Worm (Caenorhabditis elegans) whole organism, L3 larva: ENCODE data around the gene C09F5.3.

ENCODE experiments used
- aly-2 ChIP-seq: fragments of 150-350 bp; optimal IDR thresholded peaks from 2 replicates; lab custom pipeline; 2014; ENCODE audit warnings: missing biosample characterization, missing genetic modification characterization
- ceh-28 ChIP-seq: fragments of 150-350 bp; optimal IDR thresholded peaks from 2 replicates; lab custom pipeline; 2014; ENCODE audit warnings: missing biosample characterization, missing genetic modification reagents, missing genetic modification characterization
- ceh-82 ChIP-seq: fragments of 150-350 bp; optimal IDR thresholded peaks from 2 replicates; lab custom pipeline; 2014; ENCODE audit warnings: missing biosample characterization, missing genetic modification characterization
- egl-5 ChIP-seq: fragments of 150-350 bp; optimal IDR thresholded peaks from 2 replicates; lab custom pipeline; 2017; ENCODE audit warnings: missing biosample characterization, missing genetic modification reagents, missing genetic modification characterization, inconsistent platforms
- elt-2 ChIP-seq: sonication (generic microtip); optimal IDR thresholded peaks from 2 replicates; lab custom pipeline; 2016; ENCODE audit warnings: missing genetic modification reagents, mild to moderate bottlenecking, missing genetic modification characterization, missing compliant biosample characterization
- eor-1 ChIP-seq, 2 experiments: fragments of 150-350 bp; optimal IDR thresholded peaks; 2 replicates each; lab custom pipeline; 2014 to 2018; ENCODE audit warnings: missing biosample characterization in 2 of 2, missing genetic modification characterization in 2 of 2
- fkh-10 ChIP-seq: sonication (generic microtip); optimal IDR thresholded peaks from 2 replicates; lab custom pipeline; 2017; ENCODE audit warnings: missing biosample characterization, missing genetic modification reagents, missing genetic modification characterization
- fkh-2 ChIP-seq: fragments of 150-350 bp; optimal IDR thresholded peaks from 2 replicates; lab custom pipeline; 2014; ENCODE audit warnings: missing biosample characterization, missing genetic modification reagents, missing genetic modification characterization
- hmg-11 ChIP-seq: sonication (generic microtip); optimal IDR thresholded peaks from 2 replicates; lab custom pipeline; 2016; ENCODE audit warnings: missing genetic modification characterization, missing compliant biosample characterization
- jun-1 ChIP-seq: fragments of 150-350 bp; optimal IDR thresholded peaks from 2 replicates; lab custom pipeline; 2014; ENCODE audit warnings: missing biosample characterization, missing genetic modification reagents, missing genetic modification characterization
- lin-15B ChIP-seq: fragments of 150-350 bp; optimal IDR thresholded peaks from 2 replicates; lab custom pipeline; 2014; ENCODE audit warnings: missing biosample characterization, missing genetic modification characterization
- lin-39 ChIP-seq: fragments of 150-350 bp; optimal IDR thresholded peaks from 2 replicates; lab custom pipeline; 2018; ENCODE audit warnings: missing biosample characterization, missing genetic modification reagents, missing genetic modification characterization
- lsy-12 ChIP-seq: sonication (generic microtip); optimal IDR thresholded peaks from 2 replicates; lab custom pipeline; 2016; ENCODE audit warnings: mild to moderate bottlenecking, missing genetic modification characterization, missing compliant biosample characterization
- mdl-1 ChIP-seq: fragments of 150-350 bp; optimal IDR thresholded peaks from 2 replicates; lab custom pipeline; 2014; ENCODE audit warnings: missing biosample characterization, missing genetic modification characterization
- mml-1 ChIP-seq: fragments of 150-350 bp; sonication (generic microtip); optimal IDR thresholded peaks from 3 replicates; lab custom pipeline; 2014; ENCODE audit warnings: missing biosample characterization, missing genetic modification characterization
- nfya-1 ChIP-seq: sonication (generic microtip); optimal IDR thresholded peaks from 2 replicates; lab custom pipeline; 2017; ENCODE audit warnings: missing genetic modification characterization, mild to moderate bottlenecking, missing compliant biosample characterization, antibody characterized with exemption, moderate library complexity; ENCODE audit not compliant: insufficient read depth
- nhr-11 ChIP-seq: fragments of 150-350 bp; optimal IDR thresholded peaks from 2 replicates; lab custom pipeline; 2014; ENCODE audit warnings: missing biosample characterization, missing genetic modification characterization
- nhr-12 ChIP-seq: fragments of 150-350 bp; optimal IDR thresholded peaks from 2 replicates; lab custom pipeline; 2014; ENCODE audit warnings: missing biosample characterization, missing genetic modification characterization
- nhr-23 ChIP-seq: fragments of 150-350 bp; optimal IDR thresholded peaks from 2 replicates; lab custom pipeline; 2014; ENCODE audit warnings: missing biosample characterization, missing genetic modification reagents, missing genetic modification characterization
- nhr-237 ChIP-seq: fragments of 150-350 bp; optimal IDR thresholded peaks from 2 replicates; lab custom pipeline; 2014; ENCODE audit warnings: missing biosample characterization, missing genetic modification characterization
- nhr-25 ChIP-seq: sonication (generic microtip); optimal IDR thresholded peaks from 2 replicates; lab custom pipeline; 2017; ENCODE audit warnings: missing biosample characterization, missing genetic modification characterization
- nhr-77 ChIP-seq: fragments of 150-350 bp; optimal IDR thresholded peaks from 2 replicates; lab custom pipeline; 2014; ENCODE audit warnings: missing biosample characterization, missing genetic modification characterization
- pha-4 ChIP-seq: fragments of 150-350 bp; optimal IDR thresholded peaks from 2 replicates; lab custom pipeline; 2014; ENCODE audit warnings: missing biosample characterization, missing genetic modification reagents, missing genetic modification characterization
- sea-2 ChIP-seq: fragments of 150-350 bp; sonication (generic microtip); optimal IDR thresholded peaks from 4 replicates; lab custom pipeline; 2014; ENCODE audit warnings: missing biosample characterization, missing genetic modification reagents, missing genetic modification characterization
- snpc-4 ChIP-seq: fragments of 150-350 bp; optimal IDR thresholded peaks from 2 replicates; lab custom pipeline; 2014; ENCODE audit warnings: missing biosample characterization, missing genetic modification characterization
- tbx-2 ChIP-seq: sonication (generic microtip); optimal IDR thresholded peaks from 2 replicates; lab custom pipeline; 2016; ENCODE audit warnings: mild to moderate bottlenecking, missing genetic modification characterization, missing compliant biosample characterization
- unc-62 ChIP-seq: fragments of 150-350 bp; sonication (generic microtip); optimal IDR thresholded peaks from 4 replicates; lab custom pipeline; 2014; ENCODE audit warnings: missing biosample characterization, missing genetic modification reagents, missing genetic modification characterization
- ztf-4 ChIP-seq: fragments of 150-350 bp; optimal IDR thresholded peaks from 2 replicates; lab custom pipeline; 2014; ENCODE audit warnings: missing biosample characterization, missing genetic modification characterization

C09F5.3 gene

DNA sequence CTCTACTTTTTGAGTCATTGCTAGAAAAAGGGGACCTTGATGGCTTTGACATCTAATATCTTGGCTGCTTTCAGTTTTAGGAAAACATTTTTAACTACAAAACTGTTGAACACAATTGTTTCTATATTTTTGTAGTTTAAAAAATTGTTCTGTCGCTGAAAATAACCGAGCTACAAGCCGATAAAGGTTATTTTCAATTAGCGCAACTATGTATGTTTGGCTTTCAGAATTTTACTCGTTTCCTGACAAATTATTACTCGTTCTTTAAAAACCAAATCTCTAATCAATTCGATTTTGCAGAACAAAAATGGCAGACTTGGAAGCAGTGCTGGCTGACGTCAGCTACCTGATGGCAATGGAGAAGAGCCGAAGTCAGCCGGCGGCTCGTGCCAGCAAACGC lies 10.8 kb upstream of the C09F5.3 start, which contains the start of gene grk-2:
TSS of gene grk-2 (plus strand) at position 301 of the 400 bp plus-strand sequence.
- TF ChIP-seq lin-15B (no peak), nhr-237 (tag; lab: Kevin White, UChicago) (no peak), lsy-12 (tag; lab: Kevin White, UChicago) (no peak), snpc-4 (tag; lab: Kevin White, UChicago) (no peak), ceh-82 (tag; lab: Kevin White, UChicago) (no peak), nhr-12 (tag; lab: Kevin White, UChicago) (no peak), nhr-11 (no peak), sea-2 (GFP tag; lab: Kevin White, UChicago) (no peak), mdl-1 (tag; lab: Kevin White, UChicago) (no peak), nhr-25 (no peak), mml-1 (tag; lab: Kevin White, UChicago) (no peak), nhr-77 (tag; lab: Kevin White, UChicago) (no peak), fkh-2 (no peak), ceh-28 (tag; lab: Kevin White, UChicago) (no peak), aly-2 (no peak)

ce11 chrIII:675413-675812 lies 10.3 kb upstream of the C09F5.3 start:
- peak; percentile 40 for TF ChIP-seq nfya-1 (tag; lab: Kevin White, UChicago)
- TF ChIP-seq mdl-1 (tag; lab: Kevin White, UChicago), result no peak
- TF ChIP-seq fkh-10 (GFP tag; lab: Kevin White, UChicago), result peak; percentile 82
- TF ChIP-seq hmg-11 (tag; lab: Kevin White, UChicago), result peak; percentile 39
- TF ChIP-seq, all 47 proteins: peak for 3

- peak; percentile 75 for TF ChIP-seq hmg-11 (tag; lab: Kevin White, UChicago)
- peak; percentile 36 for TF ChIP-seq tbx-2 (tag; lab: Kevin White, UChicago)
- peak; percentile 85 for TF ChIP-seq nfya-1 (tag; lab: Kevin White, UChicago)
- peak; percentile 89 for TF ChIP-seq fkh-10 (GFP tag; lab: Kevin White, UChicago)
- no peak for TF ChIP-seq aly-2
- no peak for TF ChIP-seq egl-5 (tag; lab: Kevin White, UChicago)
- peak; percentile 19 for TF ChIP-seq lin-15B
- peak; percentile 24 for TF ChIP-seq ceh-28 (tag; lab: Kevin White, UChicago)
- TF ChIP-seq lin-39 (tag; lab: Kevin White, UChicago), result peak; percentile 91
- TF ChIP-seq snpc-4 (tag; lab: Kevin White, UChicago), result no peak
- TF ChIP-seq ztf-4 (tag; lab: Kevin White, UChicago), result no peak
- peak; percentile 29 for TF ChIP-seq lsy-12 (tag; lab: Kevin White, UChicago)
- TF ChIP-seq, all 47 proteins: peak for 8
Measured at ce11 chrIII:670994-671393, 5.9 kb upstream of the C09F5.3 start.

DNA sequence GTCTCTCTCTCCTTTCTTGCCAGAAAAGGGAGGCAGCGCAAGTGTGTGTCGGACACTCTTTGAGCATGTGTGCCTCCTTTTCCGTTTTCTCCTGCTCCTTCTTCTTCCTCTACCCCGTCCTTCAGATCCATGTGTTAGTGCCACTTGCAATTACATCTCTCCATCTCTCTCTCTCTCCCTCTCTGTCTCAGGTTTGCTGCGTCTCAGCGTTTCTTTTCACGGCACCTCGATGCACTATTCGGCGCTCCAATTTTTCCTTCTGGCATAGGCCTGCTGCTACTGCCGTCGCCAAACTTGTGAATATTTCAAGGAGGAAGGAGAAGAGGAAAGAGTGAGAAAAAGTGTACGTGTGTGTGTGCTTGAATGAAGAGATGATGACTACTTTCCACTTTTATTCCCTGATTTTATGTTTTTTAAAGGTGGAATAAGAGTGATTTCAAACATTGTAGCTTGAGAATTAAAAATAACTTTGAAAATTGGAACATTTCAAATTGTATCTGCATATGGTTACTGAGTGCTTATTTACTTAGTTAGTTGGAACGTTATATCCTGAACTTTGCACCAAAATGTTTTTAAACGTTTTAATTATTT lies 3.3 kb upstream of the C09F5.3 start, which contains the start of gene W02B3.3:
TSS of gene W02B3.3 (minus strand) at position 131 of the 591 bp plus-strand sequence.
- no peak for TF ChIP-seq eor-1 (tag; optimal IDR thresholded peaks at IDR 0.05; lab: Kevin White, UChicago)
- peak; percentile 39 for TF ChIP-seq snpc-4 (tag; lab: Kevin White, UChicago)
- TF ChIP-seq pha-4 (tag; lab: Kevin White, UChicago), result no peak
- TF ChIP-seq nfya-1 (tag; lab: Kevin White, UChicago), result peak; percentile 78
- peak; percentile 86 for TF ChIP-seq hmg-11 (tag; lab: Kevin White, UChicago)
- TF ChIP-seq nhr-77 (tag; lab: Kevin White, UChicago), result no peak
- TF ChIP-seq fkh-2, result no peak
- TF ChIP-seq elt-2 (tag; lab: Kevin White, UChicago), result no peak
- TF ChIP-seq egl-5 (tag; lab: Kevin White, UChicago), result peak; percentile 22
- peak; percentile 39 for TF ChIP-seq tbx-2 (tag; lab: Kevin White, UChicago)
- peak; percentile 93 for TF ChIP-seq lin-39 (tag; lab: Kevin White, UChicago)
- TF ChIP-seq unc-62, result peak; percentile 50
- peak; percentile 21 for TF ChIP-seq lin-15B
- TF ChIP-seq fkh-10 (GFP tag; lab: Kevin White, UChicago), result peak; percentile 73
- no peak for TF ChIP-seq ceh-82 (tag; lab: Kevin White, UChicago)

DNA sequence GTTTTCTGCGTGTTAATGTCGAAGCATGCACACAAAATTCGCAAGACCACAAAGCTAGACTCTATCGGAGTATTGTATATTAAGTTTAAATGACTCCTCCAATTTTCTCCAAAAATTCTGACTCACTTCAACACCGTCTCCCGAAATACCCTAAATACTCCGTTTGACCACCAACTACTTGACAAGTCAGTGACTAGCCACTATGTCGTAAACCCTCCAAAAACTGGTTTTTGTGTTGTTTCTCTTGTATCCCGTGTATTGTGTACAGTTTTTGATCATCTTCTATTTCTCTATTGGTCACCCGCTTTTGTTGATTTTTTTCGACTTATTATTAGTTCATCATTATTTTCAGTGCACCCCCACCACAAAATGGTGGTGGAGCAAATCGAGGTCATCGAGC lies 6.7 kb downstream of the C09F5.3 start, which contains the start of gene C09F5.1:
TSS of gene C09F5.1 (plus strand) at position 353 of the 400 bp plus-strand sequence.
- peak; percentile 41 for TF ChIP-seq nhr-25
- TF ChIP-seq jun-1 (tag; lab: Kevin White, UChicago), result no peak
- TF ChIP-seq nhr-23 (tag; lab: Kevin White, UChicago), result peak; percentile 26
- TF ChIP-seq nfya-1 (tag; lab: Kevin White, UChicago), result peak; percentile 9
